Fruit fly (Drosophila melanogaster): ENCODE measurements around the gene SLIRP2.

The SLIRP2 gene

dm6 chr3R:8668024-8668856 is 17.4 kb downstream of the SLIRP2 start:
- no peak for TF ChIP-seq CG8159 (tag; optimal IDR thresholded peaks at IDR 0.05)
- no peak for TF ChIP-seq CG4496 (GFP tag; IDR thresholded peaks at IDR 0.05)
- TF ChIP-seq CG9948 (tag; optimal IDR thresholded peaks at IDR 0.05) = no peak
- TF ChIP-seq CG8301 (tag; optimal IDR thresholded peaks at IDR 0.05) = no peak
- 0 out of 2 replicates have a peak, but pooled peaks have one; percentile 3 for TF ChIP-seq Ets98B (GFP tag; IDR thresholded peaks at IDR 0.05)
- TF ChIP-seq EcR (GFP tag; optimal IDR thresholded peaks at IDR 0.05) = peak; percentile 28

- TF ChIP-seq CG32121 (GFP tag; IDR thresholded peaks at IDR 0.05) (peak; percentile 97), Pif1B (GFP tag; optimal IDR thresholded peaks at IDR 0.05) (peak; percentile 99), CG12605 (GFP tag; IDR thresholded peaks at IDR 0.05) (peak; percentile 98), EcR (GFP tag; optimal IDR thresholded peaks at IDR 0.05) (peak; percentile 45), Snoo (tag; optimal IDR thresholded peaks at IDR 0.05) (peak; percentile 97), CG17806 (tag; optimal IDR thresholded peaks at IDR 0.05) (peak; percentile 98), rn (GFP tag; IDR thresholded peaks at IDR 0.05) (peak; percentile 92), CG8301 (tag; optimal IDR thresholded peaks at IDR 0.05) (peak; percentile 99), CG13204 (GFP tag; optimal IDR thresholded peaks at IDR 0.05) (peak; percentile 94), CG34367 (tag; optimal IDR thresholded peaks at IDR 0.05) (peak; percentile 98), CG4496 (GFP tag; IDR thresholded peaks at IDR 0.05) (peak; percentile 99), Pif1A (GFP tag; optimal IDR thresholded peaks at IDR 0.05) (peak; percentile 99), CG9948 (tag; optimal IDR thresholded peaks at IDR 0.05) (peak; percentile 98), Ets98B (GFP tag; IDR thresholded peaks at IDR 0.05) (peak; percentile 99), CG10348 (GFP tag; IDR thresholded peaks at IDR 0.05) (peak; percentile 89), D1 (tag; optimal IDR thresholded peaks at IDR 0.05) (peak; percentile 86), fd96Ca (GFP tag; IDR thresholded peaks at IDR 0.05) (peak; percentile 97), CG8159 (tag; optimal IDR thresholded peaks at IDR 0.05) (peak; percentile 98), CG14655 (GFP tag; optimal IDR thresholded peaks at IDR 0.05) (peak; percentile 98), CG15710 (tag; optimal IDR thresholded peaks at IDR 0.05) (peak; percentile 97), gl (tag; optimal IDR thresholded peaks at IDR 0.05) (peak; percentile 96)
Observed at dm6 chr3R:8669029-8669707, 18.3 kb downstream of the SLIRP2 start.

- TF ChIP-seq CG15710 (tag; optimal IDR thresholded peaks at IDR 0.05) (no peak), CG12605 (GFP tag; IDR thresholded peaks at IDR 0.05) (no peak; the same call in 1 of the 2 replicates), CG32121 (GFP tag; IDR thresholded peaks at IDR 0.05) (peak; percentile 56; the same call in 1 of the 2 replicates), Ets98B (GFP tag; IDR thresholded peaks at IDR 0.05) (peak; percentile 51), CG8159 (tag; optimal IDR thresholded peaks at IDR 0.05) (no peak), Pif1B (GFP tag; optimal IDR thresholded peaks at IDR 0.05) (no peak), CG9948 (tag; optimal IDR thresholded peaks at IDR 0.05) (no peak), CG4496 (GFP tag; IDR thresholded peaks at IDR 0.05) (peak; percentile 47; the same call in 1 of the 3 replicates), CG14655 (GFP tag; optimal IDR thresholded peaks at IDR 0.05) (no peak), gl (tag; optimal IDR thresholded peaks at IDR 0.05) (no peak), rn (GFP tag; IDR thresholded peaks at IDR 0.05) (no peak), fd96Ca (GFP tag; IDR thresholded peaks at IDR 0.05) (peak; percentile 58; the same call in 2 of the 3 replicates), Snoo (tag; optimal IDR thresholded peaks at IDR 0.05) (no peak), CG17806 (tag; optimal IDR thresholded peaks at IDR 0.05) (no peak), CG34367 (tag; optimal IDR thresholded peaks at IDR 0.05) (no peak), CG8301 (tag; optimal IDR thresholded peaks at IDR 0.05) (no peak), EcR (GFP tag; optimal IDR thresholded peaks at IDR 0.05) (peak; percentile 19), CG10348 (GFP tag; IDR thresholded peaks at IDR 0.05) (no peak), Pif1A (GFP tag; optimal IDR thresholded peaks at IDR 0.05) (peak; percentile 9), CG13204 (GFP tag; optimal IDR thresholded peaks at IDR 0.05) (no peak), D1 (tag; optimal IDR thresholded peaks at IDR 0.05) (no peak)
Observed at dm6 chr3R:8669900-8670528, 19.1 kb downstream of the SLIRP2 start.

dm6 chr3R:8670529-8671491 is 19.9 kb downstream of the SLIRP2 start, which contains the start of gene p:
p (minus strand) TSS chr3R:8670684.
- peak; percentile 46 for TF ChIP-seq CG9948 (tag; optimal IDR thresholded peaks at IDR 0.05)
- no peak for TF ChIP-seq Snoo (tag; optimal IDR thresholded peaks at IDR 0.05)
- peak; percentile 56 for TF ChIP-seq Ets98B (GFP tag; IDR thresholded peaks at IDR 0.05)
- peak; percentile 53 for TF ChIP-seq CG14655 (GFP tag; optimal IDR thresholded peaks at IDR 0.05)
- no peak for TF ChIP-seq CG10348 (GFP tag; IDR thresholded peaks at IDR 0.05)
- TF ChIP-seq CG15710 (tag; optimal IDR thresholded peaks at IDR 0.05) = peak; percentile 46
- peak; percentile 40 for TF ChIP-seq CG34367 (tag; optimal IDR thresholded peaks at IDR 0.05)
- TF ChIP-seq CG4496 (GFP tag; IDR thresholded peaks at IDR 0.05) = peak; percentile 42; the same call in 1 of the 3 replicates
- TF ChIP-seq CG32121 (GFP tag; IDR thresholded peaks at IDR 0.05) = no peak
- TF ChIP-seq rn (GFP tag; IDR thresholded peaks at IDR 0.05) = no peak
- TF ChIP-seq CG17806 (tag; optimal IDR thresholded peaks at IDR 0.05) = peak; percentile 49
- TF ChIP-seq Pif1B (GFP tag; optimal IDR thresholded peaks at IDR 0.05) = peak; percentile 16
- no peak for TF ChIP-seq CG13204 (GFP tag; optimal IDR thresholded peaks at IDR 0.05)
- TF ChIP-seq EcR (GFP tag; optimal IDR thresholded peaks at IDR 0.05) = no peak
- peak; percentile 58 for TF ChIP-seq CG8159 (tag; optimal IDR thresholded peaks at IDR 0.05)
- TF ChIP-seq CG8301 (tag; optimal IDR thresholded peaks at IDR 0.05) = peak; percentile 49
- peak; percentile 20 for TF ChIP-seq gl (tag; optimal IDR thresholded peaks at IDR 0.05)
- peak; percentile 50; the same call in 1 of the 2 replicates for TF ChIP-seq CG12605 (GFP tag; IDR thresholded peaks at IDR 0.05)
- TF ChIP-seq D1 (tag; optimal IDR thresholded peaks at IDR 0.05) = peak; percentile 17
- peak; percentile 37 for TF ChIP-seq Pif1A (GFP tag; optimal IDR thresholded peaks at IDR 0.05)
- TF ChIP-seq fd96Ca (GFP tag; IDR thresholded peaks at IDR 0.05) = no peak
